Worm (Caenorhabditis elegans): ENCODE results near the gene nhr-192.
A peak's percentile ranks its signal among the peaks of the same experiment; 100 is the strongest.

- TF ChIP-seq ama-1 (optimal IDR thresholded peaks at IDR 0.05) (no peak), egl-13 (tag; optimal IDR thresholded peaks at IDR 0.05) (no peak), nhr-71 (tag; optimal IDR thresholded peaks at IDR 0.05) (peak; percentile 67), nhr-77 (tag; optimal IDR thresholded peaks at IDR 0.05) (peak; percentile 29), mep-1 (tag; optimal IDR thresholded peaks at IDR 0.05) (peak; percentile 60), nhr-76 (tag; optimal IDR thresholded peaks at IDR 0.05) (no peak), jun-1 (tag; optimal IDR thresholded peaks at IDR 0.05) (peak; percentile 51)
These were observed 38.9 kb downstream of the nhr-192 start for ce11 chrV:10031384-10032171.

Data from whole organism, L1 larva.